Fruit fly (Drosophila melanogaster) whole organism, embryonic: ENCODE results near the gene Nup358.

ENCODE experiments used
- ATbp ChIP-seq: fragments of 200-800 bp; sonication (Bioruptor generic); optimal IDR thresholded peaks from 2 replicates; lab custom pipeline; 2017; ENCODE audit warnings: missing biosample characterization, mild to moderate bottlenecking, missing genetic modification characterization, missing genetic modification reagents
- CG10147 ChIP-seq: fragments of 200-800 bp; sonication (Bioruptor generic); optimal IDR thresholded peaks from 2 replicates; lab custom pipeline; 2019; ENCODE audit warnings: missing biosample characterization, mild to moderate bottlenecking, missing genetic modification characterization, moderate library complexity
- CG10431 ChIP-seq: fragments of 200-800 bp; sonication (Bioruptor generic); optimal IDR thresholded peaks from 3 replicates; lab custom pipeline; 2018; ENCODE audit warnings: missing biosample characterization, mild to moderate bottlenecking, missing genetic modification characterization
- CG10543 ChIP-seq: fragments of 200-800 bp; sonication (Bioruptor generic); optimal IDR thresholded peaks from 3 replicates; lab custom pipeline; 2017; ENCODE audit warnings: missing biosample characterization, mild to moderate bottlenecking, missing genetic modification characterization, moderate library complexity
- CG11093 ChIP-seq: fragments of 200-800 bp; sonication (Bioruptor generic); IDR thresholded peaks from 3 replicates; pipeline ENCODE4 v1.3.6; 2022; ENCODE audit warnings: missing biosample characterization, missing genetic modification characterization
- CG11398 ChIP-seq: fragments of 200-800 bp; sonication (Bioruptor generic); optimal IDR thresholded peaks from 2 replicates; lab custom pipeline; 2016; ENCODE audit warnings: missing biosample characterization, missing genetic modification characterization
- CG11723 ChIP-seq: fragments of 200-800 bp; sonication (Bioruptor generic); optimal IDR thresholded peaks from 2 replicates; lab custom pipeline; 2017; ENCODE audit warnings: missing biosample characterization, mild to moderate bottlenecking, missing genetic modification characterization
- CG12219 ChIP-seq: fragments of 200-800 bp; sonication (Bioruptor generic); optimal IDR thresholded peaks from 3 replicates; lab custom pipeline; 2018; ENCODE audit warnings: missing biosample characterization, mild to moderate bottlenecking, missing genetic modification characterization
- CG12236 ChIP-seq: fragments of 200-800 bp; sonication (Bioruptor generic); optimal IDR thresholded peaks from 2 replicates; lab custom pipeline; 2016; ENCODE audit warnings: missing biosample characterization, missing genetic modification characterization
- CG12299 ChIP-seq: fragments of 200-800 bp; sonication (Bioruptor generic); optimal IDR thresholded peaks from 2 replicates; lab custom pipeline; 2018; ENCODE audit warnings: missing biosample characterization, mild to moderate bottlenecking, missing genetic modification characterization
- CG12769 ChIP-seq: fragments of 200-800 bp; sonication (Bioruptor generic); optimal IDR thresholded peaks from 2 replicates; lab custom pipeline; 2019; ENCODE audit warnings: missing biosample characterization, mild to moderate bottlenecking, missing genetic modification characterization, moderate library complexity
- CG13287 ChIP-seq: fragments of 200-800 bp; sonication (Bioruptor generic); IDR thresholded peaks from 2 replicates; pipeline ENCODE4 v1.3.6; 2022; ENCODE audit warnings: missing biosample characterization, missing genetic modification characterization; ENCODE audit not compliant: partially characterized antibody
- CG15601 ChIP-seq: fragments of 200-800 bp; sonication (Bioruptor generic); optimal IDR thresholded peaks from 3 replicates; lab custom pipeline; 2019; ENCODE audit warnings: missing biosample characterization, mild to moderate bottlenecking, missing genetic modification characterization, moderate library complexity
- CG2120 ChIP-seq: fragments of 200-800 bp; sonication (Bioruptor generic); optimal IDR thresholded peaks from 3 replicates; lab custom pipeline; 2016; ENCODE audit warnings: missing biosample characterization, missing genetic modification characterization
- CG32532 ChIP-seq: fragments of 200-800 bp; sonication (Bioruptor generic); IDR thresholded peaks from 2 replicates; pipeline ENCODE4 v1.3.6; 2022; ENCODE audit warnings: missing biosample characterization, missing genetic modification characterization
- CG6854 ChIP-seq: fragments of 200-800 bp; sonication (Bioruptor generic); optimal IDR thresholded peaks from 3 replicates; lab custom pipeline; 2017; ENCODE audit warnings: missing biosample characterization, mild to moderate bottlenecking, missing genetic modification characterization
- Chrac-16 ChIP-seq: fragments of 200-800 bp; sonication (Bioruptor generic); optimal IDR thresholded peaks from 3 replicates; lab custom pipeline; 2016; ENCODE audit warnings: missing biosample characterization, missing genetic modification characterization
- CrebB ChIP-seq: fragments of 200-800 bp; sonication (Bioruptor generic); optimal IDR thresholded peaks from 3 replicates; lab custom pipeline; 2018; ENCODE audit warnings: missing biosample characterization, mild to moderate bottlenecking, missing genetic modification characterization
- Dip3 ChIP-seq: fragments of 200-800 bp; sonication (Bioruptor generic); optimal IDR thresholded peaks from 3 replicates; lab custom pipeline; 2016; ENCODE audit warnings: missing biosample characterization, missing genetic modification characterization
- HmgZ ChIP-seq: fragments of 200-800 bp; sonication (Bioruptor generic); optimal IDR thresholded peaks from 2 replicates; lab custom pipeline; 2018; ENCODE audit warnings: missing biosample characterization, mild to moderate bottlenecking, missing genetic modification characterization
- MTF-1 ChIP-seq: fragments of 200-800 bp; sonication (Bioruptor generic); optimal IDR thresholded peaks from 2 replicates; lab custom pipeline; 2018; ENCODE audit warnings: missing biosample characterization, mild to moderate bottlenecking, missing genetic modification characterization, borderline replicate concordance
- Mad ChIP-seq: fragments of 200-800 bp; sonication (Bioruptor generic); optimal IDR thresholded peaks from 2 replicates; lab custom pipeline; 2016; ENCODE audit warnings: missing biosample characterization, missing genetic modification characterization
- Meics ChIP-seq: fragments of 200-800 bp; sonication (Bioruptor generic); optimal IDR thresholded peaks from 2 replicates; lab custom pipeline; 2017; ENCODE audit warnings: missing biosample characterization, mild to moderate bottlenecking, missing genetic modification characterization
- NFAT ChIP-seq: fragments of 200-800 bp; sonication (Bioruptor generic); IDR thresholded peaks from 2 replicates; pipeline ENCODE4 v1.3.6; 2022; ENCODE audit warnings: missing biosample characterization, missing genetic modification characterization
- NK7.1 ChIP-seq: fragments of 200-800 bp; sonication (Bioruptor generic); optimal IDR thresholded peaks from 3 replicates; lab custom pipeline; 2016; ENCODE audit warnings: missing biosample characterization, missing genetic modification characterization
- Oaz ChIP-seq: fragments of 200-800 bp; sonication (Bioruptor generic); IDR thresholded peaks from 2 replicates; pipeline ENCODE4 v1.3.6; 2022; ENCODE audit warnings: missing biosample characterization, missing genetic modification characterization
- Optix ChIP-seq: fragments of 200-800 bp; sonication (Bioruptor generic); IDR thresholded peaks from 3 replicates; pipeline ENCODE4 v1.3.6; 2022; ENCODE audit warnings: missing biosample characterization, missing genetic modification characterization
- PHDP ChIP-seq: fragments of 200-800 bp; sonication (Bioruptor generic); optimal IDR thresholded peaks from 3 replicates; lab custom pipeline; 2018; ENCODE audit warnings: missing biosample characterization, mild to moderate bottlenecking, missing genetic modification characterization, moderate library complexity
- ase ChIP-seq: fragments of 200-800 bp; sonication (Bioruptor generic); IDR thresholded peaks from 3 replicates; pipeline ENCODE4 v1.3.6; 2022; ENCODE audit warnings: missing biosample characterization, missing genetic modification characterization
- bigmax ChIP-seq: fragments of 200-800 bp; sonication (Bioruptor generic); optimal IDR thresholded peaks from 2 replicates; lab custom pipeline; 2018; ENCODE audit warnings: missing biosample characterization, mild to moderate bottlenecking, missing genetic modification characterization
- caup ChIP-seq: fragments of 200-800 bp; sonication (Bioruptor generic); optimal IDR thresholded peaks from 3 replicates; lab custom pipeline; 2017; ENCODE audit warnings: missing biosample characterization, mild to moderate bottlenecking, missing genetic modification characterization, moderate library complexity; ENCODE audit not compliant: severe bottlenecking
- ci ChIP-seq: fragments of 200-800 bp; sonication (Bioruptor generic); IDR thresholded peaks from 3 replicates; pipeline ENCODE4 v1.3.6; 2022; ENCODE audit warnings: missing biosample characterization, missing genetic modification characterization
- corto ChIP-seq: fragments of 200-800 bp; sonication (Bioruptor generic); optimal IDR thresholded peaks from 2 replicates; lab custom pipeline; 2016; ENCODE audit warnings: missing biosample characterization, mild to moderate bottlenecking, missing genetic modification characterization, moderate library complexity
- crp ChIP-seq, 2 experiments: fragments of 200-800 bp; sonication (Bioruptor generic); optimal IDR thresholded peaks; 2 replicates in 1 of 2; 3 replicates in 1 of 2; lab custom pipeline; 2017; ENCODE audit warnings: missing biosample characterization in 2 of 2, missing genetic modification characterization in 2 of 2, mild to moderate bottlenecking in 1 of 2, moderate library complexity in 1 of 2
- disco-r ChIP-seq: fragments of 200-800 bp; sonication (Bioruptor generic); optimal IDR thresholded peaks from 2 replicates; lab custom pipeline; 2016; ENCODE audit warnings: missing biosample characterization, missing genetic modification characterization
- emc ChIP-seq: fragments of 200-800 bp; sonication (Bioruptor generic); optimal IDR thresholded peaks from 2 replicates; lab custom pipeline; 2016; ENCODE audit warnings: missing biosample characterization, missing genetic modification characterization
- exex ChIP-seq: fragments of 200-800 bp; sonication (Bioruptor generic); optimal IDR thresholded peaks from 4 replicates; lab custom pipeline; 2018; ENCODE audit warnings: missing biosample characterization, mild to moderate bottlenecking, missing genetic modification characterization, moderate library complexity
- gsb-n ChIP-seq: fragments of 200-800 bp; sonication (Bioruptor generic); optimal IDR thresholded peaks from 3 replicates; lab custom pipeline; 2018; ENCODE audit warnings: missing biosample characterization, mild to moderate bottlenecking, missing genetic modification characterization
- hbn ChIP-seq: fragments of 200-800 bp; sonication (Bioruptor generic); IDR thresholded peaks from 2 replicates; pipeline ENCODE4 v1.3.6; 2022; ENCODE audit warnings: missing biosample characterization, missing genetic modification characterization; ENCODE audit not compliant: partially characterized antibody
- klu ChIP-seq: fragments of 200-800 bp; sonication (Bioruptor generic); IDR thresholded peaks from 2 replicates; pipeline ENCODE4 v1.3.6; 2022; ENCODE audit warnings: missing biosample characterization, missing genetic modification characterization
- odd ChIP-seq: fragments of 200-800 bp; sonication (Bioruptor generic); optimal IDR thresholded peaks from 2 replicates; lab custom pipeline; 2017; ENCODE audit warnings: missing biosample characterization, mild to moderate bottlenecking, missing genetic modification characterization
- pros ChIP-seq: fragments of 200-800 bp; sonication (Bioruptor generic); optimal IDR thresholded peaks from 3 replicates; lab custom pipeline; 2019; ENCODE audit warnings: missing biosample characterization, mild to moderate bottlenecking, missing genetic modification characterization, moderate library complexity
- salm ChIP-seq: fragments of 200-800 bp; sonication (Bioruptor generic); optimal IDR thresholded peaks from 2 replicates; lab custom pipeline; 2018; ENCODE audit warnings: missing biosample characterization, mild to moderate bottlenecking, missing genetic modification characterization
- sens ChIP-seq: fragments of 200-800 bp; sonication (Bioruptor generic); peaks from one replicate; lab custom pipeline; 2016; ENCODE audit warnings: missing biosample characterization, missing genetic modification characterization
- tap ChIP-seq: fragments of 200-800 bp; optimal IDR thresholded peaks from 3 replicates; lab custom pipeline; 2019; ENCODE audit warnings: missing biosample characterization, mild to moderate bottlenecking, missing genetic modification characterization, moderate library complexity
- unpg ChIP-seq: fragments of 200-800 bp; sonication (Bioruptor generic); optimal IDR thresholded peaks from 3 replicates; lab custom pipeline; 2018; ENCODE audit warnings: missing biosample characterization, mild to moderate bottlenecking, missing genetic modification characterization, moderate library complexity
- zf30C ChIP-seq: fragments of 200-800 bp; sonication (Bioruptor generic); optimal IDR thresholded peaks from 3 replicates; lab custom pipeline; 2018; ENCODE audit warnings: missing biosample characterization, mild to moderate bottlenecking, missing genetic modification characterization
- zfh2 ChIP-seq: fragments of 200-800 bp; sonication (Bioruptor generic); optimal IDR thresholded peaks from 2 replicates; lab custom pipeline; 2016; ENCODE audit warnings: missing biosample characterization, missing genetic modification characterization

Nup358 gene

DNA sequence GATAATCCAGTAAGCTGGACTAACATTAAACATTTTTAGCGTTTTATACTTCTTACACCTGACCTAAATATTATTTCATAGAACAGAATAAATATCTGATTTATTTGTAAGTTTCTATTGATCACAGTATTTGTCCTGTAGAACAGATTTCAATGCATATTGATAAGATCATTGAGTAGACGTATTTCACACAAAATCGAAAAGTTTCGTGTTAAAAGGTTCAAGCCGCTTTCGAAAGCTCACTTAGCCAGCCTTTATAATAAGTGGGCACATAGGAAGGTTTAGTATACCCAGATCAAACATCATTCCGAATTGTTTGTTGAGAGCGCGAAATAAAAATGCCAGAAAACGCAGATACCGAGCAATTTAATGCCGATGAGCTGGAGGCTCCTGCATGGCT is 40.4 kb downstream of the Nup358 start, which contains the start of gene CG11893:
Gene CG11893, plus strand, starts transcription at position 301 of the 400 bp plus-strand sequence.
- TF ChIP-seq CG2120 (GFP tag; lab: Kevin White, UChicago): no peak
- TF ChIP-seq bigmax (GFP tag; lab: Kevin White, UChicago): no peak
- no peak for TF ChIP-seq zf30C (GFP tag; lab: Kevin White, UChicago)
- no peak for TF ChIP-seq emc (GFP tag; lab: Kevin White, UChicago)
- TF ChIP-seq Oaz (GFP tag; lab: Robert Waterston, UW): no peak
- no peak for TF ChIP-seq gsb-n (tag; lab: Kevin White, UChicago)
- no peak for TF ChIP-seq CG11723 (GFP tag; lab: Kevin White, UChicago)
- TF ChIP-seq HmgZ (tag; lab: Kevin White, UChicago): no peak
- no peak for TF ChIP-seq Chrac-16
- TF ChIP-seq NFAT (GFP tag; lab: Robert Waterston, UW): no peak
- TF ChIP-seq klu (GFP tag; lab: Robert Waterston, UW): no peak
- no peak for TF ChIP-seq Optix (GFP tag; lab: Robert Waterston, UW)
- TF ChIP-seq, all 482 proteins: peak for 0

dm6 chr3R:25292864-25293284 is 43.7 kb downstream of the Nup358 start, which contains the start of gene CG31098:
Gene CG31098 (minus strand): TSS chr3R:25292977.
- TF ChIP-seq disco-r (GFP tag; lab: Kevin White, UChicago) (no peak), exex (tag; lab: Kevin White, UChicago) (peak; percentile 49), tap (peak; percentile 22), CG10431 (GFP tag; lab: Kevin White, UChicago) (peak; percentile 26), crp (GFP tag; optimal IDR thresholded peaks at IDR 0.05; lab: Kevin White, UChicago) (peak in 1 of 2 experiments; percentile 71), CG32532 (peak; percentile 26; the same call in 1 of the 2 replicates), unpg (GFP tag; lab: Kevin White, UChicago) (peak; percentile 51), odd (GFP tag; lab: Kevin White, UChicago) (peak; percentile 53), ase (GFP tag; lab: Robert Waterston, UW) (no peak), CG12236 (GFP tag; lab: Kevin White, UChicago) (no peak), NK7.1 (GFP tag; lab: Kevin White, UChicago) (no peak), CG12299 (tag; lab: Kevin White, UChicago) (peak; percentile 35), Mad (no peak), corto (peak; percentile 61), caup (GFP tag; lab: Kevin White, UChicago) (peak; percentile 39), CG11398 (no peak), CG12219 (GFP tag; lab: Kevin White, UChicago) (peak; percentile 2), ci (GFP tag; lab: Robert Waterston, UW) (peak; percentile 22; the same call in 1 of the 3 replicates), CG12769 (tag; lab: Kevin White, UChicago) (peak; percentile 39), CG11093 (GFP tag; lab: Robert Waterston, UW) (no peak), CG10543 (GFP tag; lab: Kevin White, UChicago) (no peak), pros (no peak), CG2120 (GFP tag; lab: Kevin White, UChicago) (no peak), salm (peak; percentile 48), MTF-1 (GFP tag; lab: Kevin White, UChicago) (peak; percentile 33), CG10147 (GFP tag; lab: Kevin White, UChicago) (peak; percentile 11), Dip3 (no peak), hbn (no peak), PHDP (tag; lab: Kevin White, UChicago) (peak; percentile 60), CG13287 (GFP tag; lab: Robert Waterston, UW) (peak; percentile 63; the same call in 1 of the 2 replicates), Meics (GFP tag; lab: Kevin White, UChicago) (peak; percentile 53), sens (GFP tag; lab: Kevin White, UChicago) (peak; percentile 20), CG15601 (tag; lab: Kevin White, UChicago) (peak; percentile 0), Chrac-16 (no peak), ATbp (GFP tag; lab: Kevin White, UChicago) (peak; percentile 39), CG6854 (GFP tag; lab: Kevin White, UChicago) (peak; percentile 41), CrebB (peak; percentile 53), zfh2 (GFP tag; lab: Kevin White, UChicago) (no peak)
